Worm (Caenorhabditis elegans) whole organism, midembryonic: Measurements from ENCODE around the gene C43D7.4.

Experiments used
- T22C8.4 ChIP-seq: fragments of 200-800 bp; sonication (Bioruptor generic); IDR thresholded peaks from 2 replicates; pipeline ENCODE4 v1.3.6; 2022; ENCODE audit warnings: missing genetic modification characterization, missing compliant biosample characterization
- cog-1 ChIP-seq: sonication (generic microtip); optimal IDR thresholded peaks from 2 replicates; lab custom pipeline; 2016; ENCODE audit warnings: missing genetic modification characterization, missing compliant biosample characterization
- flt-1 ChIP-seq: fragments of 200-800 bp; sonication (Bioruptor generic); IDR thresholded peaks from 2 replicates; pipeline ENCODE4 v1.3.6; 2022; ENCODE audit warnings: missing genetic modification characterization, missing compliant biosample characterization
- klf-2 ChIP-seq: fragments of 200-800 bp; sonication (Bioruptor generic); conservative IDR thresholded peaks from 2 replicates; pipeline ENCODE4 v1.3.6; 2022; ENCODE audit warnings: missing genetic modification reagents, missing genetic modification characterization, missing compliant biosample characterization
- med-1 ChIP-seq: sonication (generic microtip); optimal IDR thresholded peaks from 2 replicates; lab custom pipeline; 2017; ENCODE audit warnings: missing genetic modification characterization, mild to moderate bottlenecking, missing compliant biosample characterization, antibody characterized with exemption, missing genetic modification reagents; ENCODE audit not compliant: insufficient read depth
- ref-1 ChIP-seq: fragments of 200-800 bp; sonication (Bioruptor generic); conservative IDR thresholded peaks from 2 replicates; pipeline ENCODE4 v1.3.6; 2022; ENCODE audit warnings: missing genetic modification reagents, missing genetic modification characterization, missing compliant biosample characterization
- tab-1 ChIP-seq: fragments of 200-800 bp; sonication (Bioruptor generic); IDR thresholded peaks from 2 replicates; pipeline ENCODE4 v1.3.6; 2022; ENCODE audit warnings: missing genetic modification characterization, missing compliant biosample characterization
- ztf-23 ChIP-seq: fragments of 200-800 bp; sonication (Bioruptor generic); IDR thresholded peaks from 2 replicates; pipeline ENCODE4 v1.3.6; 2022; ENCODE audit warnings: missing genetic modification reagents, missing genetic modification characterization, missing compliant biosample characterization
- ztf-29 ChIP-seq: fragments of 200-800 bp; sonication (Bioruptor generic); IDR thresholded peaks from 2 replicates; pipeline ENCODE4 v1.3.6; 2022; ENCODE audit warnings: missing genetic modification reagents, missing genetic modification characterization, missing compliant biosample characterization

C43D7.4 gene

DNA sequence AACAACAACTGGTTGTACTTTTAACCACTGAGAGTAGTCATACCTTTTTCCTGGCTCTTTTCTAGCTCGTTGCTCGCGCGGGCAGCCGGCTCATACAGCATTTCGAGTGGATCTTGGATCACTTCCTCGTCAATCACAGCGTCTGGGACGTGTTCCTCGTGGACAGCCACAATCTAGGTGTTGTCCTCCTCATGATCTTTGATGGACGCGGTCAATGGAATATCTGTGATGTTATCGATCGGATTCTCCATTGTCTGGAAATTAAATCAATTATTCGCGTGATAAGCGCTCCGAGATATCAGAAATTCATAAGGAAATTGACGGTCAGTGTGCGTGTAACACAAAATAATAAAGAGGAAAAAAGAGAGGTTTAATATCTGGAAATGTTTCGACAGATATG is 42.4 kb downstream of the C43D7.4 start, which contains the start of gene F21D9.8:
Gene F21D9.8, minus strand, starts transcription at position 101 of the 400 bp plus-strand sequence.
- no peak for TF ChIP-seq ref-1
- no peak for TF ChIP-seq ztf-29
- TF ChIP-seq ztf-23 (GFP tag; lab: Robert Waterston, UW), result no peak
- TF ChIP-seq med-1 (GFP tag; lab: Kevin White, UChicago), result no peak
- no peak for TF ChIP-seq klf-2
- no peak for TF ChIP-seq cog-1
- TF ChIP-seq T22C8.4 (GFP tag; lab: Robert Waterston, UW), result no peak
- no peak for TF ChIP-seq tab-1 (GFP tag; lab: Robert Waterston, UW)
- no peak for TF ChIP-seq flt-1

ce11 chrV:19278488-19278887 is 43.8 kb downstream of the C43D7.4 start:
- TF ChIP-seq tab-1 (GFP tag; lab: Robert Waterston, UW) (no peak), cog-1 (no peak), ztf-23 (GFP tag; lab: Robert Waterston, UW) (no peak), klf-2 (no peak), flt-1 (no peak), ztf-29 (no peak), ref-1 (no peak), T22C8.4 (GFP tag; lab: Robert Waterston, UW) (no peak), med-1 (GFP tag; lab: Kevin White, UChicago) (no peak)

DNA sequence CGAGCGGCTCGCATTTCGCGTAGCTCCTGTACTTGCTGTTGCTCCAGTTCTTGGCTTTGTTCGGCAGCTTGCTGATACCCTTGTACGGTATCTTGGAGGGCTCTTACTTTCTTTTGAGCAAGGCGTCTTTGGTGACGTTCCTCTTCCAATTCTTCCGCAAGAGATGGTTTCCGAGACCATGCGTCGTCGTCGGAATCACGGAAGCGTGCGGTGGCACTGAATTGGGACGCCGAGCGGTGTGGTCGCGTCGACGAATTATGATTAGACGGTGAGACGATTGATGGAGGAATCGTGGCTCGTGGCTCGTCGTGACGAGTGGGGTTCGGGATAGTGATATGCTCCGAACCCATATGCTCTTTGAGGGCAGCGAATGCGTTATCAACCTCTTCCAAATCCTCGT is 45.9 kb downstream of the C43D7.4 start:
- TF ChIP-seq ztf-29 (no peak), cog-1 (no peak), tab-1 (GFP tag; lab: Robert Waterston, UW) (no peak), flt-1 (no peak), med-1 (GFP tag; lab: Kevin White, UChicago) (no peak), ztf-23 (GFP tag; lab: Robert Waterston, UW) (no peak), klf-2 (no peak), ref-1 (no peak), T22C8.4 (GFP tag; lab: Robert Waterston, UW) (no peak)
